Fruit fly (Drosophila melanogaster): ENCODE results near the gene RhoGAP92B.

DNA sequence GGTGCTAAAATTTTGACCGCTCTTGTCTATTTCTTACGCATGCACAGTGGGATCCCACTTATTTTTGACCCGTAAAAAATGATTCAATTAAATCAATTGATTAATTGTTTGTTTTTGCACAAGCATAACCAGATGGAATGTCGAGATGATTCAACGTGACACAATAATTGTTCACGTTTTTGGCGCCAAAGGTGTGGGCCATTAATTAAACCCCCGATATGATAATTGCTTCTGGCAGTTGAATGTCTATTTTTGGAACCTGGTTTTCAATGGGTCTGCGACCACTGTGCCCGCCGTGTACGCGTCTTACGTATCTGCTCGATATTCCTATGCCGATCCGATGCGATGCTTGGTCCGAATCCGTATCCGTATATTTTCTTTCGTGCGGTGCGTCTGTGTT lies 12.9 kb upstream of the RhoGAP92B start:
- TF ChIP-seq CG33017 (tag; optimal IDR thresholded peaks at IDR 0.05) (no peak), CG7101 (tag; optimal IDR thresholded peaks at IDR 0.05) (peak; percentile 14), Crg-1 (GFP tag; optimal IDR thresholded peaks at IDR 0.05) (no peak), cic (GFP tag; optimal IDR thresholded peaks at IDR 0.05) (no peak), CG11617 (GFP tag; optimal IDR thresholded peaks at IDR 0.05) (no peak)
